Worm (Caenorhabditis elegans) whole organism, L1 larva: Measurements from ENCODE around the gene gst-33.

Experiments
- C16A3.4 ChIP-seq: fragments of 150-350 bp; optimal IDR thresholded peaks from 2 replicates; lab custom pipeline; 2014; ENCODE audit warnings: missing biosample characterization, missing genetic modification characterization
- ceh-88 ChIP-seq: fragments of 200-800 bp; sonication (Bioruptor generic); IDR thresholded peaks from 2 replicates; pipeline ENCODE4 v1.3.6; 2022; ENCODE audit warnings: missing genetic modification characterization, missing compliant biosample characterization
- egl-27 ChIP-seq, 2 experiments: fragments of 150-350 bp in 1 of 2; sonication (generic microtip); optimal IDR thresholded peaks; 3 replicates each; lab custom pipeline; 2017 to 2018; ENCODE audit warnings: missing biosample characterization in 2 of 2, missing genetic modification characterization in 2 of 2, missing genetic modification reagents in 2 of 2
- lin-13 ChIP-seq: fragments of 150-350 bp; optimal IDR thresholded peaks from 2 replicates; lab custom pipeline; 2014; ENCODE audit warnings: missing biosample characterization, missing genetic modification reagents, missing genetic modification characterization
- nhr-47 ChIP-seq: sonication (generic microtip); optimal IDR thresholded peaks from 2 replicates; lab custom pipeline; 2016; ENCODE audit warnings: mild to moderate bottlenecking, missing genetic modification characterization, moderate library complexity, missing compliant biosample characterization
- pqm-1 ChIP-seq: sonication (generic microtip); optimal IDR thresholded peaks from 3 replicates; lab custom pipeline; 2017; ENCODE audit warnings: missing biosample characterization, missing genetic modification characterization
- snpc-4 ChIP-seq: fragments of 150-350 bp; optimal IDR thresholded peaks from 2 replicates; lab custom pipeline; 2014; ENCODE audit warnings: missing biosample characterization, missing genetic modification characterization

DNA sequence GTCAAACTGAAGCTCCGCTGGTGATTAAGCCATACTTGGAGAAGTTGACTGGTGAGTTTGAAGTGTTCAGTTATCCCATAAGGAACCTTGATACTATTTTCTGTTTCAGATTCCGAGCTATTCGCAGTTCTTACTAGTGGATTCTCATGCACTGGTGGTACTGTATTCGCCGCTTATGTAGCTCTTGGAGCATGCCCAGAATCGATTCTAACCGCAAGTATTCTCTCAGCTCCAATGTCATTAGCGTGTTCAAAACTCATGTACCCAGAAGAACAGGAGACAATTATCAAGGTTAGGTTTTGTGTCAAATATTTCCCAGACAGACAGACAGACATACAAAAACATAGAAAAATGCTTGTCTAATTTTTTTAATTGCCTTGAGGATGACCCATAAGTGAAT, 3.5 kb downstream of the gst-33 start:
- TF ChIP-seq ceh-88 (GFP tag; lab: Robert Waterston, UW) (no peak), pqm-1 (tag; lab: Kevin White, UChicago) (no peak), egl-27 (tag; optimal IDR thresholded peaks at IDR 0.05; lab: Kevin White, UChicago) (no peak), C16A3.4 (tag; lab: Kevin White, UChicago) (no peak), lin-13 (GFP tag; lab: Kevin White, UChicago) (no peak), snpc-4 (tag; lab: Kevin White, UChicago) (no peak), nhr-47 (tag; lab: Kevin White, UChicago) (no peak)
